Worm (Caenorhabditis elegans) whole organism, L2 larva: ENCODE results near the gene srt-69.

ENCODE experiments used
- elt-3 ChIP-seq: sonication (generic microtip); optimal IDR thresholded peaks from 2 replicates; lab custom pipeline; 2017; ENCODE audit warnings: missing biosample characterization, missing genetic modification characterization
- lin-39 ChIP-seq: fragments of 150-350 bp; optimal IDR thresholded peaks from 2 replicates; lab custom pipeline; 2014; ENCODE audit warnings: missing biosample characterization, missing genetic modification reagents, missing genetic modification characterization

- TF ChIP-seq lin-39 (no peak), elt-3 (no peak)
Observed at ce11 chrV:5303389-5303788, 37.9 kb upstream of the srt-69 start, which contains the start of gene ncx-2.
